Worm (Caenorhabditis elegans): ENCODE measurements around the gene fbxc-14.

ce11 chrII:1001351-1001750 is 27.3 kb downstream of the fbxc-14 start, which contains the start of the genes fbxb-30 and F45D11.5:
- TF ChIP-seq rnt-1 (tag; optimal IDR thresholded peaks at IDR 0.05) (no peak), gmeb-2 (tag; optimal IDR thresholded peaks at IDR 0.05) (no peak), nhr-232 (tag; optimal IDR thresholded peaks at IDR 0.05) (no peak), che-1 (tag; optimal IDR thresholded peaks at IDR 0.05) (no peak), pqm-1 (tag; optimal IDR thresholded peaks at IDR 0.05) (no peak), hlh-6 (tag; optimal IDR thresholded peaks at IDR 0.05) (no peak), ceh-14 (tag; optimal IDR thresholded peaks at IDR 0.05) (no peak), tbx-2 (tag; optimal IDR thresholded peaks at IDR 0.05) (no peak), elt-4 (tag; optimal IDR thresholded peaks at IDR 0.05) (no peak), fkh-10 (GFP tag; optimal IDR thresholded peaks at IDR 0.05) (no peak), ama-1 (optimal IDR thresholded peaks at IDR 0.05) (no peak), sdc-2 (tag; optimal IDR thresholded peaks at IDR 0.05) (no peak)

Measured in whole organism, late embryonic.